Worm (Caenorhabditis elegans): ENCODE results near the gene F35F11.2.

DNA sequence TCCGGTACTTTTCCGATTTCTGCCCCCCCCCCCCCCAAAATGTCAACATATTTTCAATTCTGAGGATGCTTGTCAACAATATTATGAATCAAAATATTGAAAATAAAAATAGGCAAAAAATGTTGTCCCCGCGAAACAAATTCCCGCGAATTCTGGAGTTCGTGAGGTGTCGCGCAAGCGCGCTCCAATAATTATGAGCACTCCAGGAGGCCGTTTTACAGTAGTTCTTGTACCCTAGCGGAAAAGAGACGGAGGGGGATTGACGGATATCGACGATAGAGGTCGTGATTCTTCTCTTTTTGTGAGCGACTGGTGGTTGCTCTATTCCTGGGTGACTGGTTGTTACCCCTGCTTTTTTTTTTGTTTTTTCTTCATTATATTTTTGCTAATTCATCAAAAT lies 30.7 kb downstream of the F35F11.2 start:
- TF ChIP-seq ztf-4 (tag; optimal IDR thresholded peaks at IDR 0.05) = no peak
- TF ChIP-seq snpc-4 (tag; optimal IDR thresholded peaks at IDR 0.05) = no peak
- no peak for TF ChIP-seq nhr-237 (tag; optimal IDR thresholded peaks at IDR 0.05)
- no peak for TF ChIP-seq zag-1 (tag; optimal IDR thresholded peaks at IDR 0.05)
- no peak for TF ChIP-seq elt-1 (tag; optimal IDR thresholded peaks at IDR 0.05)
- TF ChIP-seq lin-39 (tag; optimal IDR thresholded peaks at IDR 0.05) = no peak
- TF ChIP-seq fos-1 (tag; optimal IDR thresholded peaks at IDR 0.05) = no peak
- no peak for TF ChIP-seq dmd-4 (tag; optimal IDR thresholded peaks at IDR 0.05)
- TF ChIP-seq nhr-23 (tag; optimal IDR thresholded peaks at IDR 0.05) = no peak
- no peak for TF ChIP-seq egl-27 (tag; optimal IDR thresholded peaks at IDR 0.05)
- TF ChIP-seq nhr-11 (tag; optimal IDR thresholded peaks at IDR 0.05) = no peak
- TF ChIP-seq nhr-77 (tag; optimal IDR thresholded peaks at IDR 0.05) = no peak
